Worm (Caenorhabditis elegans): ENCODE data around the gene taf-8.

- TF ChIP-seq skn-1 (tag; optimal IDR thresholded peaks at IDR 0.05) = no peak
- TF ChIP-seq daf-12 (tag; optimal IDR thresholded peaks at IDR 0.05) = no peak
- no peak for TF ChIP-seq sea-2 (GFP tag; optimal IDR thresholded peaks at IDR 0.05)
- no peak for TF ChIP-seq nhr-237 (tag; optimal IDR thresholded peaks at IDR 0.05)
- no peak for TF ChIP-seq ztf-11 (tag; optimal IDR thresholded peaks at IDR 0.05)
- TF ChIP-seq nhr-25 (tag; optimal IDR thresholded peaks at IDR 0.05) = no peak
- no peak for TF ChIP-seq fkh-10 (GFP tag; optimal IDR thresholded peaks at IDR 0.05)
- TF ChIP-seq aly-2 (tag; optimal IDR thresholded peaks at IDR 0.05) = no peak
- TF ChIP-seq elt-2 (tag; optimal IDR thresholded peaks at IDR 0.05) = peak; percentile 73
- TF ChIP-seq zag-1 (tag; optimal IDR thresholded peaks at IDR 0.05) = no peak
- no peak for TF ChIP-seq ceh-82 (tag; optimal IDR thresholded peaks at IDR 0.05)
- TF ChIP-seq nhr-77 (tag; optimal IDR thresholded peaks at IDR 0.05) = no peak
Observed at ce11 chrII:9646928-9647838, 21.9 kb upstream of the taf-8 start, which contains the start of gene sqv-8.

All from whole organism, L3 larva.